Fruit fly (Drosophila melanogaster) whole organism, pupa: ENCODE results near the gene Eig71Ei.

ENCODE experiments used
- CG10348 ChIP-seq: fragments of 200-800 bp; sonication (Bioruptor generic); IDR thresholded peaks from 2 replicates; pipeline ENCODE4 v1.3.6; 2022; ENCODE audit warnings: missing biosample characterization, missing genetic modification characterization
- CG12605 ChIP-seq: fragments of 200-800 bp; sonication (Bioruptor generic); IDR thresholded peaks from 2 replicates; pipeline ENCODE4 v1.3.6; 2022; ENCODE audit warnings: missing biosample characterization, missing genetic modification characterization
- CG13204 ChIP-seq: fragments of 200-800 bp; sonication (Bioruptor generic); optimal IDR thresholded peaks from 2 replicates; lab custom pipeline; 2018; ENCODE audit warnings: missing biosample characterization, mild to moderate bottlenecking, missing genetic modification characterization, moderate library complexity
- CG14655 ChIP-seq: fragments of 200-800 bp; sonication (Bioruptor generic); optimal IDR thresholded peaks from 3 replicates; lab custom pipeline; 2017; ENCODE audit warnings: mild to moderate bottlenecking, missing biosample characterization, missing genetic modification reagents, missing genetic modification characterization
- CG15710 ChIP-seq: fragments of 200-800 bp; sonication (Bioruptor generic); optimal IDR thresholded peaks from 2 replicates; lab custom pipeline; 2018; ENCODE audit warnings: missing biosample characterization, mild to moderate bottlenecking, missing genetic modification characterization, moderate library complexity
- CG17806 ChIP-seq: fragments of 200-800 bp; sonication (Bioruptor generic); optimal IDR thresholded peaks from 2 replicates; lab custom pipeline; 2018; ENCODE audit warnings: missing biosample characterization, mild to moderate bottlenecking, missing genetic modification characterization, moderate library complexity
- CG32121 ChIP-seq: fragments of 200-800 bp; sonication (Bioruptor generic); IDR thresholded peaks from 2 replicates; pipeline ENCODE4 v1.3.6; 2022; ENCODE audit warnings: missing biosample characterization, missing genetic modification characterization
- CG34367 ChIP-seq: fragments of 200-800 bp; sonication (Bioruptor generic); optimal IDR thresholded peaks from 2 replicates; lab custom pipeline; 2018; ENCODE audit warnings: missing biosample characterization, mild to moderate bottlenecking, missing genetic modification characterization
- CG4496 ChIP-seq: fragments of 200-800 bp; sonication (Bioruptor generic); IDR thresholded peaks from 3 replicates; pipeline ENCODE4 v1.3.6; 2022; ENCODE audit warnings: missing biosample characterization, missing genetic modification characterization
- CG8159 ChIP-seq: fragments of 200-800 bp; sonication (Bioruptor generic); optimal IDR thresholded peaks from 3 replicates; lab custom pipeline; 2018; ENCODE audit warnings: missing biosample characterization, mild to moderate bottlenecking, missing genetic modification characterization, moderate library complexity
- CG8301 ChIP-seq: fragments of 200-800 bp; sonication (Bioruptor generic); optimal IDR thresholded peaks from 2 replicates; lab custom pipeline; 2018; ENCODE audit warnings: missing biosample characterization, mild to moderate bottlenecking, missing genetic modification characterization
- CG9948 ChIP-seq: fragments of 200-800 bp; sonication (Bioruptor generic); optimal IDR thresholded peaks from 2 replicates; lab custom pipeline; 2018; ENCODE audit warnings: missing biosample characterization, mild to moderate bottlenecking, missing genetic modification characterization, moderate library complexity
- D1 ChIP-seq: fragments of 200-800 bp; sonication (Bioruptor generic); optimal IDR thresholded peaks from 2 replicates; lab custom pipeline; 2018; ENCODE audit warnings: missing biosample characterization, mild to moderate bottlenecking, missing genetic modification characterization, moderate library complexity
- EcR ChIP-seq: fragments of 200-800 bp; sonication (Bioruptor generic); optimal IDR thresholded peaks from 3 replicates; lab custom pipeline; 2019; ENCODE audit warnings: missing biosample characterization, missing genetic modification characterization, mild to moderate bottlenecking, moderate library complexity, missing genetic modification reagents
- Ets98B ChIP-seq: fragments of 200-800 bp; sonication (Bioruptor generic); IDR thresholded peaks from 2 replicates; pipeline ENCODE4 v1.3.6; 2022; ENCODE audit warnings: missing biosample characterization, missing genetic modification characterization
- Pif1A ChIP-seq: fragments of 200-800 bp; sonication (Bioruptor generic); optimal IDR thresholded peaks from 3 replicates; lab custom pipeline; 2016; ENCODE audit warnings: missing biosample characterization, missing genetic modification characterization
- Pif1B ChIP-seq: fragments of 200-800 bp; sonication (Bioruptor generic); optimal IDR thresholded peaks from 3 replicates; lab custom pipeline; 2016; ENCODE audit warnings: missing biosample characterization, missing genetic modification characterization
- Snoo ChIP-seq: fragments of 200-800 bp; sonication (Bioruptor generic); optimal IDR thresholded peaks from 3 replicates; lab custom pipeline; 2017; ENCODE audit warnings: missing biosample characterization, mild to moderate bottlenecking, missing genetic modification characterization, inconsistent platforms
- fd96Ca ChIP-seq: fragments of 200-800 bp; sonication (Bioruptor generic); IDR thresholded peaks from 3 replicates; pipeline ENCODE4 v1.3.6; 2022; ENCODE audit warnings: missing biosample characterization, missing genetic modification characterization
- gl ChIP-seq: fragments of 200-800 bp; sonication (Bioruptor generic); optimal IDR thresholded peaks from 2 replicates; lab custom pipeline; 2018; ENCODE audit warnings: missing biosample characterization, mild to moderate bottlenecking, missing genetic modification characterization
- rn ChIP-seq: fragments of 200-800 bp; sonication (Bioruptor generic); IDR thresholded peaks from 2 replicates; pipeline ENCODE4 v1.3.6; 2022; ENCODE audit warnings: missing biosample characterization, missing genetic modification characterization

The Eig71Ei gene

DNA sequence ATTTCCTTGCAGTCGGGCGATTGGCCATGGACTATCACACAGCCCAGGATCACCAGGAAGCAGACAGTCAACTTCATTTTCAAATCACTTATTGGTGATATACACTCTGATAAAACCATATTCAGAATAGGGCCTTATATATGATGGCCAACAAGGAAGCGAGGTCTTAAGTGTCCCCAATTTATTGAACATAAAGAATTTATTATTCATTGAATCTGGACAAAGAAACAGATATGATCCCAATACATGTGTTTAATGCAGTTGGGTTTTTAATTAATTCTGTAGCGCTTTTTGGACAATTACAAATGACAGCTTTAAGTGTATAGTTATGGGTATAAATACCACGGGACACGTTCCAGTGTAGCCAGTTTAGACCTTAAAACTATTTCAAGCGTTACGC is at the start of gene Eig71Ei, which contains the start of gene Eig71Eh:
Gene Eig71Ei, plus strand, starts transcription at position 367 of the 400 bp plus-strand sequence.
Gene Eig71Eh, minus strand, starts transcription at position 101 of the 400 bp plus-strand sequence.
- TF ChIP-seq CG32121 = no peak
- TF ChIP-seq EcR (GFP tag; lab: Kevin White, UChicago) = no peak
- TF ChIP-seq gl (tag; lab: Kevin White, UChicago) = no peak
- TF ChIP-seq D1 = no peak
- no peak for TF ChIP-seq Ets98B (GFP tag; lab: Robert Waterston, UW)
- TF ChIP-seq CG4496 (GFP tag; lab: Robert Waterston, UW) = no peak
- TF ChIP-seq CG12605 (GFP tag; lab: Robert Waterston, UW) = no peak
- TF ChIP-seq Snoo (tag; lab: Kevin White, UChicago) = no peak
- TF ChIP-seq CG8301 (tag; lab: Kevin White, UChicago) = no peak
- TF ChIP-seq CG15710 = no peak
- no peak for TF ChIP-seq rn (GFP tag; lab: Robert Waterston, UW)
- TF ChIP-seq CG17806 = no peak
- no peak for TF ChIP-seq CG10348 (GFP tag; lab: Robert Waterston, UW)
- no peak for TF ChIP-seq Pif1B (GFP tag; lab: Kevin White, UChicago)
- TF ChIP-seq CG34367 = no peak
- TF ChIP-seq CG9948 (tag; lab: Kevin White, UChicago) = no peak
- TF ChIP-seq fd96Ca = no peak
- no peak for TF ChIP-seq CG8159 (tag; lab: Kevin White, UChicago)
- TF ChIP-seq Pif1A (GFP tag; lab: Kevin White, UChicago) = no peak

DNA sequence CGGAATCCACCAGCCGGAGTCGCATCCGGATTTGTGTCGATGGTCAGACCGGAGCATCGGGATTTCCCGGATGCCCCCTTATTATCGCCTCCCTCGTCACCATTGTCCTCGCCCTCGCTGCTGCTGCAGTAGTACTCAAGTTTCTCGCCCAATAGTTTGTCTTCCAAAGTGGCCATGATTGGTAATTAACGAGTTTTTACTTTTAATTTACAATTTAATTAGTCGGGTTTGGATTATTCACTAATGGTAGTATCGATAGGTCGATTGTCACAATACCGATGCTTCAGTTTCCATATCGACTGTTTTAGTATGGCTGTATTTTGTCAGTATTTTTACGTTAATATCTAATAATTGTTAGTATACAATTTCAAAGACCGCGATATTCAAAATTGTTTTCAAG is 49.4 kb upstream of the Eig71Ei start, which contains the start of gene CG7650:
Gene CG7650, minus strand, starts transcription at position 278 of the 400 bp plus-strand sequence.
- TF ChIP-seq CG8159 (tag; lab: Kevin White, UChicago) (no peak), CG14655 (GFP tag; lab: Kevin White, UChicago) (no peak), CG10348 (GFP tag; lab: Robert Waterston, UW) (no peak), CG12605 (GFP tag; lab: Robert Waterston, UW) (no peak), Pif1A (GFP tag; lab: Kevin White, UChicago) (no peak)

DNA sequence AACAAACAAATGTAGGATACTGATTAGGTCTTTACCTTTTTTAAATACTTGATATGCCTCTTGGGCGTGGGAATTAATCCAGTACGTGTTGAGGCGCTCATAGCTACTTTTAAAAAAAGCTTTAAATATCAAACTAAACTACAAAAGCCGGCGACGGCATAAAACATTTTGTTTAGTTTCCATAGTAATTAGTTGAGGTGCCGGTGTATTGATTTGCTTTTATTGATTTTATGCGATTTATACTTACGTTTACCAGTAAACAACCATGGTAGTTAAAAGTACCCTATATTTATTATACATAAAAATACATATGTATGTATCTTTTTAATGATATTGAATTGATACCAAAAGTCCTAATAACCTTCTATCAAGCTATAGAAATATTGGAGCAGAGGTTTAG is 46.8 kb upstream of the Eig71Ei start, which contains the start of gene CG13449:
Gene CG13449, minus strand, starts transcription at position 101 of the 400 bp plus-strand sequence.
- TF ChIP-seq EcR (GFP tag; lab: Kevin White, UChicago) = no peak
- TF ChIP-seq CG10348 (GFP tag; lab: Robert Waterston, UW) = no peak
- no peak for TF ChIP-seq rn (GFP tag; lab: Robert Waterston, UW)
- TF ChIP-seq CG13204 (GFP tag; lab: Kevin White, UChicago) = no peak
- TF ChIP-seq CG9948 (tag; lab: Kevin White, UChicago) = no peak
- no peak for TF ChIP-seq D1
- no peak for TF ChIP-seq Pif1A (GFP tag; lab: Kevin White, UChicago)
- no peak for TF ChIP-seq CG15710
- no peak for TF ChIP-seq CG12605 (GFP tag; lab: Robert Waterston, UW)
- no peak for TF ChIP-seq CG8301 (tag; lab: Kevin White, UChicago)
- no peak for TF ChIP-seq CG17806
- no peak for TF ChIP-seq CG4496 (GFP tag; lab: Robert Waterston, UW)
- no peak for TF ChIP-seq Snoo (tag; lab: Kevin White, UChicago)
- no peak for TF ChIP-seq Ets98B (GFP tag; lab: Robert Waterston, UW)
- no peak for TF ChIP-seq CG14655 (GFP tag; lab: Kevin White, UChicago)

DNA sequence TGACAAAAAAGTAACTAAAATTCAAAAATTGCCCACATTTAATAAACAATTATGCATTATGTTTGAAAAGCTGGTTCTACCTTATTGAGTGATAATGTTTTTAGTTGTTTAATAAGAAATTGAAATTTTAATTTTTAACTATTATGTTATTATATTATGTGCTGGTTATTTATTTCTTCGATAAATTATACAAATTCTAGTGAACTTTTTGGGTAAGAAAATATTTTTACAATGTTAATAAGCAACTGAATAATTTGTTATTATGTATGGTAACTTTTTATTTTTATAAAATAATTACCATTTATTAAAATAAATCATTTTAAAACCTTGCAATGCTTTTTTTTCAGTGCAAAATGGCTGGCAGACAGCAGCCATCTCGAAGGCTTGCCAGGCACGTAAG is 43.0 kb upstream of the Eig71Ei start:
- no peak for TF ChIP-seq EcR (GFP tag; lab: Kevin White, UChicago)
- TF ChIP-seq CG13204 (GFP tag; lab: Kevin White, UChicago) = no peak
- TF ChIP-seq CG14655 (GFP tag; lab: Kevin White, UChicago) = no peak
- TF ChIP-seq Ets98B (GFP tag; lab: Robert Waterston, UW) = no peak
- TF ChIP-seq CG9948 (tag; lab: Kevin White, UChicago) = no peak
- no peak for TF ChIP-seq CG8159 (tag; lab: Kevin White, UChicago)
- TF ChIP-seq Pif1B (GFP tag; lab: Kevin White, UChicago) = no peak
- TF ChIP-seq Pif1A (GFP tag; lab: Kevin White, UChicago) = no peak
- TF ChIP-seq CG34367 = no peak
- TF ChIP-seq rn (GFP tag; lab: Robert Waterston, UW) = no peak
- TF ChIP-seq CG8301 (tag; lab: Kevin White, UChicago) = no peak
- no peak for TF ChIP-seq CG32121
- TF ChIP-seq fd96Ca = no peak
- no peak for TF ChIP-seq CG4496 (GFP tag; lab: Robert Waterston, UW)
- no peak for TF ChIP-seq gl (tag; lab: Kevin White, UChicago)
- TF ChIP-seq CG15710 = no peak
- no peak for TF ChIP-seq CG12605 (GFP tag; lab: Robert Waterston, UW)
- no peak for TF ChIP-seq CG10348 (GFP tag; lab: Robert Waterston, UW)
- no peak for TF ChIP-seq CG17806

DNA sequence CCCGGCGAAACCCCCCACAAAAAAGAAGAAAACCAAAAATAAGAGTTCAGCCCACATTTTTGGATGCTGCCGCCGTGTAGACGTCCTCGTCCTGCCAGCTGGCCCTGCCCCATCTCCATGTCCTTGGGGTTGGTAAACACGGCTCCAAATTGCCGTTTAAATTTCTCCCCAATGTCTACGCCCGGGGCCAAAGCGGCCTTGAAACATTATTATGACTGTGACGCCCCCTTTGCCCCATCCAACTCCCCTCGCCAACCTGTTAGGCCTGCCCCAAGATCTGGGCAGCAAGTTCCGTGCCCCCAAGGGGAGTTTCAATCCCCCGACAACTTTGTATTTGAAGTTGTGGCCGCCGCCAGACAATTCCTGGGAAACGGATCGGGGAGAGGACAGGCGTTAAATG is 42.6 kb upstream of the Eig71Ei start:
- TF ChIP-seq CG34367 = no peak
- no peak for TF ChIP-seq Ets98B (GFP tag; lab: Robert Waterston, UW)
- TF ChIP-seq gl (tag; lab: Kevin White, UChicago) = no peak
- no peak for TF ChIP-seq CG12605 (GFP tag; lab: Robert Waterston, UW)
- no peak for TF ChIP-seq CG13204 (GFP tag; lab: Kevin White, UChicago)
- no peak for TF ChIP-seq EcR (GFP tag; lab: Kevin White, UChicago)
- no peak for TF ChIP-seq Snoo (tag; lab: Kevin White, UChicago)
- no peak for TF ChIP-seq CG32121
- no peak for TF ChIP-seq D1
- no peak for TF ChIP-seq rn (GFP tag; lab: Robert Waterston, UW)
- no peak for TF ChIP-seq Pif1A (GFP tag; lab: Kevin White, UChicago)
- TF ChIP-seq CG10348 (GFP tag; lab: Robert Waterston, UW) = no peak
